Fruit fly (Drosophila melanogaster) whole organism, embryonic: ENCODE measurements around the gene CG13074.

Experiments used
- BEAF-32 ChIP-seq: fragments of 200-800 bp; sonication (Bioruptor generic); optimal IDR thresholded peaks from 3 replicates; lab custom pipeline; 2017; ENCODE audit warnings: missing biosample characterization, missing genetic modification characterization, mild to moderate bottlenecking, moderate library complexity, missing genetic modification reagents
- Bgb ChIP-seq: fragments of 200-800 bp; sonication (Bioruptor generic); IDR thresholded peaks from 2 replicates; pipeline ENCODE4 v1.3.6; 2022; ENCODE audit warnings: missing biosample characterization, missing genetic modification characterization; ENCODE audit not compliant: partially characterized antibody
- CG10543 ChIP-seq: fragments of 200-800 bp; sonication (Bioruptor generic); optimal IDR thresholded peaks from 3 replicates; lab custom pipeline; 2017; ENCODE audit warnings: missing biosample characterization, mild to moderate bottlenecking, missing genetic modification characterization, moderate library complexity
- CG12104 ChIP-seq: fragments of 200-800 bp; sonication (Bioruptor generic); optimal IDR thresholded peaks from 3 replicates; lab custom pipeline; 2016; ENCODE audit warnings: missing biosample characterization, missing genetic modification characterization
- CG12391 ChIP-seq: fragments of 200-800 bp; sonication (Bioruptor generic); optimal IDR thresholded peaks from 3 replicates; lab custom pipeline; 2018; ENCODE audit warnings: missing biosample characterization, mild to moderate bottlenecking, missing genetic modification characterization, moderate library complexity
- CG12659 ChIP-seq: fragments of 200-800 bp; sonication (Bioruptor generic); optimal IDR thresholded peaks from 3 replicates; lab custom pipeline; 2017; ENCODE audit warnings: mild to moderate bottlenecking, missing biosample characterization, missing genetic modification reagents, missing genetic modification characterization
- CG13287 ChIP-seq: fragments of 200-800 bp; sonication (Bioruptor generic); IDR thresholded peaks from 2 replicates; pipeline ENCODE4 v1.3.6; 2022; ENCODE audit warnings: missing biosample characterization, missing genetic modification characterization; ENCODE audit not compliant: partially characterized antibody
- CG17359 ChIP-seq: fragments of 200-800 bp; sonication (Bioruptor generic); optimal IDR thresholded peaks from 3 replicates; lab custom pipeline; 2018; ENCODE audit warnings: missing biosample characterization, mild to moderate bottlenecking, missing genetic modification characterization, moderate library complexity
- CG18011 ChIP-seq: fragments of 200-800 bp; sonication (Bioruptor generic); optimal IDR thresholded peaks from 2 replicates; lab custom pipeline; 2017; ENCODE audit warnings: missing biosample characterization, missing genetic modification characterization, mild to moderate bottlenecking, moderate library complexity, missing genotype
- CG30403 ChIP-seq: fragments of 200-800 bp; sonication (Bioruptor generic); optimal IDR thresholded peaks from 3 replicates; lab custom pipeline; 2016; ENCODE audit warnings: missing biosample characterization, missing genetic modification characterization
- CG3163 ChIP-seq: fragments of 200-800 bp; sonication (Bioruptor generic); optimal IDR thresholded peaks from 3 replicates; lab custom pipeline; 2016; ENCODE audit warnings: missing biosample characterization, missing genetic modification characterization
- CG34376 ChIP-seq: fragments of 200-800 bp; sonication (Bioruptor generic); optimal IDR thresholded peaks from 2 replicates; lab custom pipeline; 2018; ENCODE audit warnings: missing biosample characterization, mild to moderate bottlenecking, missing genetic modification characterization
- CG4360 ChIP-seq: fragments of 200-800 bp; sonication (Bioruptor generic); IDR thresholded peaks from 2 replicates; pipeline ENCODE4 v1.3.6; 2022; ENCODE audit warnings: missing biosample characterization, missing genetic modification characterization
- CG4820 ChIP-seq: fragments of 200-800 bp; sonication (Bioruptor generic); optimal IDR thresholded peaks from 3 replicates; lab custom pipeline; 2016; ENCODE audit warnings: missing biosample characterization, missing genetic modification characterization
- CG5180 ChIP-seq: fragments of 200-800 bp; sonication (Bioruptor generic); optimal IDR thresholded peaks from 3 replicates; lab custom pipeline; 2017; ENCODE audit warnings: missing biosample characterization, missing genetic modification characterization, mild to moderate bottlenecking, moderate library complexity, missing genetic modification reagents
- CG7963 ChIP-seq: fragments of 200-800 bp; sonication (Bioruptor generic); IDR thresholded peaks from 3 replicates; pipeline ENCODE4 v1.3.6; 2022; ENCODE audit warnings: missing biosample characterization, missing genetic modification characterization; ENCODE audit not compliant: partially characterized antibody
- CG9797 ChIP-seq: fragments of 200-800 bp; sonication (Bioruptor generic); optimal IDR thresholded peaks from 3 replicates; lab custom pipeline; 2018; ENCODE audit warnings: missing biosample characterization, mild to moderate bottlenecking, missing genetic modification characterization
- Dad ChIP-seq: fragments of 200-800 bp; sonication (Bioruptor generic); optimal IDR thresholded peaks from 3 replicates; lab custom pipeline; 2016; ENCODE audit warnings: missing biosample characterization, missing genetic modification characterization
- Dbx ChIP-seq: fragments of 200-800 bp; sonication (Bioruptor generic); IDR thresholded peaks from 3 replicates; pipeline ENCODE4 v1.3.6; 2022; ENCODE audit warnings: missing biosample characterization, missing genetic modification characterization
- Deaf1 ChIP-seq: fragments of 200-800 bp; optimal IDR thresholded peaks from 3 replicates; lab custom pipeline; 2019; ENCODE audit warnings: missing biosample characterization, mild to moderate bottlenecking, missing genetic modification characterization, moderate library complexity
- Dek ChIP-seq: fragments of 200-800 bp; sonication (Bioruptor generic); optimal IDR thresholded peaks from 3 replicates; lab custom pipeline; 2019; ENCODE audit warnings: missing biosample characterization, mild to moderate bottlenecking, missing genetic modification characterization, moderate library complexity
- Dip3 ChIP-seq: fragments of 200-800 bp; sonication (Bioruptor generic); optimal IDR thresholded peaks from 3 replicates; lab custom pipeline; 2016; ENCODE audit warnings: missing biosample characterization, missing genetic modification characterization
- HLH4C ChIP-seq: fragments of 200-800 bp; sonication (Bioruptor generic); IDR thresholded peaks from 3 replicates; pipeline ENCODE4 v1.3.6; 2022; ENCODE audit warnings: missing biosample characterization, missing genetic modification characterization; ENCODE audit not compliant: partially characterized antibody
- HLHmδ ChIP-seq: fragments of 200-800 bp; sonication (Bioruptor generic); optimal IDR thresholded peaks from 2 replicates; lab custom pipeline; 2018; ENCODE audit warnings: missing biosample characterization, mild to moderate bottlenecking, missing genetic modification characterization, moderate library complexity
- HmgZ ChIP-seq: fragments of 200-800 bp; sonication (Bioruptor generic); optimal IDR thresholded peaks from 2 replicates; lab custom pipeline; 2018; ENCODE audit warnings: missing biosample characterization, mild to moderate bottlenecking, missing genetic modification characterization
- Max ChIP-seq: fragments of 200-800 bp; sonication (Bioruptor generic); optimal IDR thresholded peaks from 2 replicates; lab custom pipeline; 2016; ENCODE audit warnings: missing biosample characterization, mild to moderate bottlenecking, missing genetic modification characterization
- Mes4 ChIP-seq: fragments of 200-800 bp; sonication (Bioruptor generic); optimal IDR thresholded peaks from 2 replicates; lab custom pipeline; 2016; ENCODE audit warnings: missing biosample characterization, missing genetic modification characterization
- NFAT ChIP-seq: fragments of 200-800 bp; sonication (Bioruptor generic); IDR thresholded peaks from 2 replicates; pipeline ENCODE4 v1.3.6; 2022; ENCODE audit warnings: missing biosample characterization, missing genetic modification characterization
- PHDP ChIP-seq: fragments of 200-800 bp; sonication (Bioruptor generic); optimal IDR thresholded peaks from 3 replicates; lab custom pipeline; 2018; ENCODE audit warnings: missing biosample characterization, mild to moderate bottlenecking, missing genetic modification characterization, moderate library complexity
- Spps ChIP-seq: fragments of 200-800 bp; sonication (Bioruptor generic); optimal IDR thresholded peaks from 2 replicates; lab custom pipeline; 2018; ENCODE audit warnings: missing biosample characterization, mild to moderate bottlenecking, missing genetic modification characterization
- abd-A ChIP-seq: fragments of 200-800 bp; sonication (Bioruptor generic); optimal IDR thresholded peaks from 3 replicates; lab custom pipeline; 2019; ENCODE audit warnings: missing biosample characterization, mild to moderate bottlenecking, missing genetic modification characterization, moderate library complexity
- chif ChIP-seq, 2 experiments: fragments of 200-800 bp; sonication (Bioruptor generic); optimal IDR thresholded peaks; 3 replicates each; lab custom pipeline; 2016; ENCODE audit warnings: missing biosample characterization in 2 of 2, missing genetic modification characterization in 2 of 2
- eve ChIP-seq, 2 experiments: fragments of >200 bp; optimal IDR thresholded peaks; 2 replicates each; lab custom pipeline; 2017; ENCODE audit warnings: missing biosample characterization in 2 of 2, missing genetic modification characterization in 2 of 2
- gcm ChIP-seq: fragments of 200-800 bp; sonication (Bioruptor generic); optimal IDR thresholded peaks from 2 replicates; lab custom pipeline; 2019; ENCODE audit warnings: missing biosample characterization, mild to moderate bottlenecking, missing genetic modification characterization, moderate library complexity
- gcm2 ChIP-seq: fragments of 200-800 bp; sonication (Bioruptor generic); optimal IDR thresholded peaks from 2 replicates; lab custom pipeline; 2016; ENCODE audit warnings: missing biosample characterization, missing genetic modification characterization
- gro ChIP-seq: fragments of 200-800 bp; sonication (Bioruptor generic); optimal IDR thresholded peaks from 2 replicates; lab custom pipeline; 2016; ENCODE audit warnings: missing biosample characterization, missing genetic modification characterization
- ham ChIP-seq: fragments of 200-800 bp; sonication (Bioruptor generic); IDR thresholded peaks from 2 replicates; pipeline ENCODE4 v1.3.6; 2022; ENCODE audit warnings: missing biosample characterization, missing genetic modification characterization
- knrl ChIP-seq: fragments of 200-800 bp; sonication (Bioruptor generic); IDR thresholded peaks from 3 replicates; pipeline ENCODE4 v1.3.6; 2022; ENCODE audit warnings: missing biosample characterization, missing genetic modification characterization; ENCODE audit not compliant: partially characterized antibody
- lilli ChIP-seq: fragments of 200-800 bp; sonication (Bioruptor generic); optimal IDR thresholded peaks from 3 replicates; lab custom pipeline; 2016; ENCODE audit warnings: missing biosample characterization, missing genetic modification characterization
- luna ChIP-seq: fragments of 200-800 bp; sonication (Bioruptor generic); optimal IDR thresholded peaks from 2 replicates; lab custom pipeline; 2016; ENCODE audit warnings: missing biosample characterization, missing genetic modification characterization
- onecut ChIP-seq: fragments of 200-800 bp; sonication (Bioruptor generic); IDR thresholded peaks from 2 replicates; pipeline ENCODE4 v1.3.6; 2022; ENCODE audit warnings: missing biosample characterization, missing genetic modification characterization
- pan ChIP-seq, 4 experiments: fragments of >200 bp in 3 of 4; fragments of 200-800 bp in 1 of 4; sonication (Bioruptor generic) in 1 of 4; optimal IDR thresholded peaks in 3 of 4; IDR thresholded peaks in 1 of 4; 2 replicates each; pipeline versions ENCODE4 v1.3.6 to Lab custom; 2017 to 2022; ENCODE audit warnings: missing biosample characterization in 2 of 4, missing genetic modification characterization in 2 of 4, mixed read lengths in 1 of 4
- pzg ChIP-seq: fragments of 200-800 bp; sonication (Bioruptor generic); optimal IDR thresholded peaks from 3 replicates; lab custom pipeline; 2018; ENCODE audit warnings: missing biosample characterization, mild to moderate bottlenecking, missing genetic modification characterization, moderate library complexity
- repo ChIP-seq: fragments of 200-800 bp; sonication (Bioruptor generic); optimal IDR thresholded peaks from 2 replicates; lab custom pipeline; 2016; ENCODE audit warnings: missing biosample characterization, missing genetic modification characterization
- row ChIP-seq: fragments of 200-800 bp; sonication (Bioruptor generic); IDR thresholded peaks from 3 replicates; pipeline ENCODE4 v1.3.6; 2022; ENCODE audit warnings: missing biosample characterization, missing genetic modification characterization
- run ChIP-seq: fragments of 200-800 bp; sonication (Bioruptor generic); optimal IDR thresholded peaks from 3 replicates; lab custom pipeline; 2018; ENCODE audit warnings: missing biosample characterization, mild to moderate bottlenecking, missing genetic modification characterization
- slbo ChIP-seq: fragments of 200-800 bp; sonication (Bioruptor generic); IDR thresholded peaks from 2 replicates; pipeline ENCODE4 v1.3.6; 2022; ENCODE audit warnings: missing biosample characterization, missing genetic modification characterization
- unc-4 ChIP-seq: fragments of 200-800 bp; sonication (Bioruptor generic); IDR thresholded peaks from 2 replicates; pipeline ENCODE4 v1.3.6; 2022; ENCODE audit warnings: missing biosample characterization, missing genetic modification characterization; ENCODE audit not compliant: partially characterized antibody
- vvl ChIP-seq: fragments of 200-800 bp; sonication (Bioruptor generic); IDR thresholded peaks from 2 replicates; pipeline ENCODE4 v1.3.6; 2022; ENCODE audit warnings: missing biosample characterization, missing genetic modification characterization

Gene CG13074

DNA sequence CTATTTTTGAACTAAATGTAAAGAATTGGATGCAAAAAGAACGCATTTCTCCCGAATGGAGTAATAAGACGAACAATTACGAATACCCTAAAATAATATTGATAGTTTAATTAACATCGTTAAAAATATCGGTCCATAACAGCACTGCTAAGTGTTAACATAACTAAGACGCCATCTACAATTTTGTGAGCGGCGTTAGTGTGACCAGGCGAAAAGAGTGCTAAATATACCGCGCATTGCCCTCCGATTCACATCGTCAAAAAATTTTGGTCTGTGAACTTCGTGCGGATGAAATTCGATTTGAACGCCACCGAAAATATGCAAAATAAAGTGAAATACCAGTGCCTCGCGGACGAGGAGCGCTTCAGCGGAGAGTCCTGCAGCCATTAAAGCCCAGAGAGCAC lies 45.6 kb downstream of the CG13074 start, which contains the start of gene Mbs (continued):
- TF ChIP-seq pan (optimal IDR thresholded peaks at IDR 0.05; lab: Kevin White, UChicago) (no peak), pan (GFP tag; optimal IDR thresholded peaks at IDR 0.05 in 1 of 2, IDR thresholded peaks at IDR 0.05 in 1 of 2) (peak in 1 of 2 experiments; percentile 28), CG12391 (tag; lab: Kevin White, UChicago) (peak; percentile 45), gro (GFP tag; lab: Kevin White, UChicago) (peak; percentile 16), CG30403 (GFP tag; lab: Kevin White, UChicago) (no peak), CG9797 (peak; percentile 85), NFAT (GFP tag; lab: Robert Waterston, UW) (peak; percentile 10; the same call in 1 of the 2 replicates), CG34376 (GFP tag; lab: Kevin White, UChicago) (peak; percentile 50), row (GFP tag; lab: Robert Waterston, UW) (peak; percentile 32; the same call in 1 of the 3 replicates), onecut (GFP tag; lab: Robert Waterston, UW) (peak; percentile 17; the same call in 1 of the 2 replicates), Dek (tag; lab: Kevin White, UChicago) (peak; percentile 1), PHDP (tag; lab: Kevin White, UChicago) (peak; percentile 7), Dbx (GFP tag; lab: Robert Waterston, UW) (peak; percentile 19; the same call in 1 of the 3 replicates), CG5180 (GFP tag; lab: Kevin White, UChicago) (no peak), run (tag; lab: Kevin White, UChicago) (peak; percentile 6), chif (GFP tag; optimal IDR thresholded peaks at IDR 0.05; lab: Kevin White, UChicago) (no peak), ham (GFP tag; lab: Robert Waterston, UW) (no peak), knrl (GFP tag; lab: Robert Waterston, UW) (peak; percentile 42), Spps (tag; lab: Kevin White, UChicago) (no peak), CG12659 (GFP tag; lab: Kevin White, UChicago) (peak; percentile 58), Bgb (GFP tag; lab: Robert Waterston, UW) (peak; percentile 66), unc-4 (GFP tag; lab: Robert Waterston, UW) (peak; percentile 64), CG7963 (GFP tag; lab: Robert Waterston, UW) (peak; percentile 22; the same call in 1 of the 3 replicates), CG18011 (no peak), vvl (GFP tag; lab: Robert Waterston, UW) (peak; percentile 47), slbo (GFP tag; lab: Robert Waterston, UW) (peak; percentile 42; the same call in 1 of the 2 replicates), CG13287 (GFP tag; lab: Robert Waterston, UW) (peak; percentile 60), repo (GFP tag; lab: Kevin White, UChicago) (no peak), Dip3 (no peak), eve (GFP tag; optimal IDR thresholded peaks at IDR 0.05; lab: Kevin White, UChicago) (peak in 1 of 2 experiments; percentile 39), Max (GFP tag; lab: Kevin White, UChicago) (no peak), HLHmδ (peak; percentile 51), Mes4 (GFP tag; lab: Kevin White, UChicago) (no peak), BEAF-32 (GFP tag; lab: Kevin White, UChicago) (peak; percentile 77), CG3163 (no peak), CG17359 (tag; lab: Kevin White, UChicago) (peak; percentile 11), HLH4C (GFP tag; lab: Robert Waterston, UW) (peak; percentile 39; the same call in 2 of the 3 replicates), luna (no peak), Deaf1 (tag; lab: Kevin White, UChicago) (peak; percentile 58), Dad (GFP tag; lab: Kevin White, UChicago) (peak; percentile 3), gcm (GFP tag; lab: Kevin White, UChicago) (no peak), abd-A (peak; percentile 61), CG10543 (peak; percentile 70), CG4360 (GFP tag; lab: Robert Waterston, UW) (no peak), pzg (GFP tag; lab: Kevin White, UChicago) (peak; percentile 80), CG12104 (no peak), CG4820 (GFP tag; lab: Kevin White, UChicago) (no peak), HmgZ (tag; lab: Kevin White, UChicago) (peak; percentile 33), lilli (GFP tag; lab: Kevin White, UChicago) (peak; percentile 22), gcm2 (no peak)
